Worm (Caenorhabditis elegans) whole organism, early embryonic: ENCODE measurements around the gene Y61A9LA.4.

Experiments
- B0310.2 ChIP-seq: sonication (generic microtip); optimal IDR thresholded peaks from 2 replicates; lab custom pipeline; 2016; ENCODE audit warnings: mild to moderate bottlenecking, missing genetic modification characterization, missing compliant biosample characterization
- F13C5.2 ChIP-seq: sonication (generic microtip); optimal IDR thresholded peaks from 2 replicates; lab custom pipeline; 2017; ENCODE audit warnings: mild to moderate bottlenecking, missing genetic modification characterization, inconsistent platforms, missing compliant biosample characterization
- aly-1 ChIP-seq: sonication (generic microtip); optimal IDR thresholded peaks from 2 replicates; lab custom pipeline; 2016; ENCODE audit warnings: missing genetic modification characterization, missing compliant biosample characterization
- ama-1 ChIP-seq: fragments of 150-350 bp; optimal IDR thresholded peaks from 2 replicates; lab custom pipeline; 2014
- ceh-13 ChIP-seq: fragments of 200-800 bp; sonication (Bioruptor generic); optimal IDR thresholded peaks from 2 replicates; lab custom pipeline; 2018; ENCODE audit warnings: mild to moderate bottlenecking, missing genetic modification characterization, missing compliant biosample characterization
- ceh-36 ChIP-seq: sonication (generic microtip); optimal IDR thresholded peaks from 2 replicates; lab custom pipeline; 2016; ENCODE audit warnings: missing genetic modification characterization, inconsistent platforms, missing compliant biosample characterization
- ets-7 ChIP-seq: sonication (generic microtip); optimal IDR thresholded peaks from 2 replicates; lab custom pipeline; 2016; ENCODE audit warnings: missing genotype, missing genetic modification characterization, missing compliant biosample characterization
- flt-1 ChIP-seq: fragments of 200-800 bp; sonication (Bioruptor generic); IDR thresholded peaks from 2 replicates; pipeline ENCODE4 v1.3.6; 2022; ENCODE audit warnings: missing genetic modification characterization, missing compliant biosample characterization
- hmbx-1 ChIP-seq: sonication (generic microtip); optimal IDR thresholded peaks from 2 replicates; lab custom pipeline; 2016; ENCODE audit warnings: mild to moderate bottlenecking, missing genetic modification characterization, missing compliant biosample characterization
- hmg-4 ChIP-seq: fragments of 200-800 bp; sonication (Bioruptor generic); optimal IDR thresholded peaks from 2 replicates; lab custom pipeline; 2018; ENCODE audit warnings: mild to moderate bottlenecking, missing genetic modification characterization, missing compliant biosample characterization
- hnd-1 ChIP-seq: sonication (generic microtip); optimal IDR thresholded peaks from 2 replicates; lab custom pipeline; 2016; ENCODE audit warnings: missing genetic modification characterization, missing compliant biosample characterization
- pes-1 ChIP-seq: fragments of 200-800 bp; sonication (Bioruptor generic); IDR thresholded peaks from 2 replicates; pipeline ENCODE4 v1.3.6; 2022; ENCODE audit warnings: missing genetic modification reagents, missing genetic modification characterization, missing compliant biosample characterization
- scrt-1 ChIP-seq: fragments of 200-800 bp; sonication (Bioruptor generic); IDR thresholded peaks from 2 replicates; pipeline ENCODE4 v1.3.6; 2022; ENCODE audit warnings: missing genetic modification characterization, missing compliant biosample characterization
- sea-1 ChIP-seq: fragments of 200-800 bp; sonication (Bioruptor generic); conservative IDR thresholded peaks from 2 replicates; pipeline ENCODE4 v1.3.6; 2022; ENCODE audit warnings: missing genetic modification characterization, missing compliant biosample characterization
- tbx-11 ChIP-seq: fragments of 200-800 bp; sonication (Bioruptor generic); IDR thresholded peaks from 2 replicates; pipeline ENCODE4 v1.3.6; 2022; ENCODE audit warnings: missing genetic modification characterization, missing compliant biosample characterization
- tbx-37 ChIP-seq: fragments of 200-800 bp; sonication (Bioruptor generic); conservative IDR thresholded peaks from 2 replicates; pipeline ENCODE4 v1.3.6; 2022; ENCODE audit warnings: missing genetic modification reagents, missing genetic modification characterization, missing compliant biosample characterization
- tra-4 ChIP-seq: sonication (generic microtip); optimal IDR thresholded peaks from 2 replicates; lab custom pipeline; 2017; ENCODE audit warnings: missing genetic modification characterization, missing compliant biosample characterization

The Y61A9LA.4 gene

ce11 chrV:4580594-4580993 is 20.1 kb downstream of the Y61A9LA.4 start:
- TF ChIP-seq sea-1 (no peak), ceh-13 (GFP tag; lab: Kevin White, UChicago) (no peak), hnd-1 (no peak), B0310.2 (tag; lab: Kevin White, UChicago) (no peak), hmbx-1 (tag; lab: Kevin White, UChicago) (no peak), ets-7 (tag; lab: Kevin White, UChicago) (no peak), hmg-4 (no peak), tra-4 (tag; lab: Kevin White, UChicago) (no peak), ceh-36 (tag; lab: Kevin White, UChicago) (no peak)

ce11 chrV:4585009-4585408 is 24.5 kb downstream of the Y61A9LA.4 start, which contains the start of gene Y61A9LA.1:
Gene Y61A9LA.1, plus strand, starts transcription at chrV:4585309.
- TF ChIP-seq ceh-36 (tag; lab: Kevin White, UChicago) (no peak), pes-1 (GFP tag; lab: Robert Waterston, UW) (no peak), tbx-11 (no peak), sea-1 (no peak), aly-1 (tag; lab: Kevin White, UChicago) (no peak), B0310.2 (tag; lab: Kevin White, UChicago) (no peak), ama-1 (lab: Kevin White, UChicago) (no peak), tbx-37 (no peak), hmg-4 (no peak), ets-7 (tag; lab: Kevin White, UChicago) (no peak), scrt-1 (GFP tag; lab: Robert Waterston, UW) (no peak), hnd-1 (no peak), ceh-13 (GFP tag; lab: Kevin White, UChicago) (no peak), flt-1 (GFP tag; lab: Robert Waterston, UW) (no peak), hmbx-1 (tag; lab: Kevin White, UChicago) (no peak), tra-4 (tag; lab: Kevin White, UChicago) (no peak), F13C5.2 (tag; lab: Kevin White, UChicago) (no peak)

ce11 chrV:4590791-4591190 is 30.2 kb downstream of the Y61A9LA.4 start:
- TF ChIP-seq hmbx-1 (tag; lab: Kevin White, UChicago) (no peak), scrt-1 (GFP tag; lab: Robert Waterston, UW) (no peak)

ce11 chrV:4598489-4598888 is 37.9 kb downstream of the Y61A9LA.4 start:
- no peak for TF ChIP-seq hmbx-1 (tag; lab: Kevin White, UChicago)
- TF ChIP-seq flt-1 (GFP tag; lab: Robert Waterston, UW) = no peak
- no peak for TF ChIP-seq scrt-1 (GFP tag; lab: Robert Waterston, UW)
- no peak for TF ChIP-seq F13C5.2 (tag; lab: Kevin White, UChicago)
- TF ChIP-seq aly-1 (tag; lab: Kevin White, UChicago) = no peak
- TF ChIP-seq tbx-37 = no peak
- no peak for TF ChIP-seq B0310.2 (tag; lab: Kevin White, UChicago)
- TF ChIP-seq ama-1 (lab: Kevin White, UChicago) = no peak
- no peak for TF ChIP-seq hmg-4
- TF ChIP-seq sea-1 = no peak
- TF ChIP-seq ceh-36 (tag; lab: Kevin White, UChicago) = no peak
- TF ChIP-seq tbx-11 = no peak
- no peak for TF ChIP-seq hnd-1
- TF ChIP-seq tra-4 (tag; lab: Kevin White, UChicago) = no peak

- TF ChIP-seq tbx-37 (no peak), ceh-13 (GFP tag; lab: Kevin White, UChicago) (no peak), sea-1 (no peak), tbx-11 (no peak), F13C5.2 (tag; lab: Kevin White, UChicago) (no peak), aly-1 (tag; lab: Kevin White, UChicago) (no peak), tra-4 (tag; lab: Kevin White, UChicago) (no peak), ama-1 (lab: Kevin White, UChicago) (no peak), hnd-1 (no peak), B0310.2 (tag; lab: Kevin White, UChicago) (no peak), ceh-36 (tag; lab: Kevin White, UChicago) (no peak), pes-1 (GFP tag; lab: Robert Waterston, UW) (no peak), hmbx-1 (tag; lab: Kevin White, UChicago) (no peak), scrt-1 (GFP tag; lab: Robert Waterston, UW) (no peak), ets-7 (tag; lab: Kevin White, UChicago) (no peak), flt-1 (GFP tag; lab: Robert Waterston, UW) (no peak), hmg-4 (no peak)
Observed at ce11 chrV:4599225-4599624, 38.7 kb downstream of the Y61A9LA.4 start.

- TF ChIP-seq scrt-1 (GFP tag; lab: Robert Waterston, UW) = no peak
- TF ChIP-seq ama-1 (lab: Kevin White, UChicago) = no peak
- TF ChIP-seq B0310.2 (tag; lab: Kevin White, UChicago) = no peak
- no peak for TF ChIP-seq hnd-1
- TF ChIP-seq tbx-37 = no peak
- no peak for TF ChIP-seq tbx-11
- TF ChIP-seq tra-4 (tag; lab: Kevin White, UChicago) = no peak
- TF ChIP-seq hmbx-1 (tag; lab: Kevin White, UChicago) = no peak
Observed at ce11 chrV:4606828-4607227, 46.3 kb downstream of the Y61A9LA.4 start, which contains the start of gene txt-6. Gene txt-6, minus strand, starts transcription at chrV:4606928.
